Fruit fly (Drosophila melanogaster) whole organism, prepupa: ENCODE data around the gene Oga.

Experiments used
- CG11762 ChIP-seq: fragments of 200-800 bp; sonication (Bioruptor generic); optimal IDR thresholded peaks from 3 replicates; lab custom pipeline; 2016; ENCODE audit warnings: missing biosample characterization, missing genetic modification characterization; ENCODE audit not compliant: insufficient read depth
- CG15336 ChIP-seq: fragments of 200-800 bp; sonication (Bioruptor generic); IDR thresholded peaks from 2 replicates; pipeline ENCODE4 v1.3.6; 2022; ENCODE audit warnings: missing biosample characterization, missing genetic modification characterization
- CG6163 ChIP-seq: fragments of 200-800 bp; sonication (Bioruptor generic); IDR thresholded peaks from 3 replicates; pipeline ENCODE4 v1.3.6; 2022; ENCODE audit warnings: missing biosample characterization, missing genetic modification characterization
- CG6276 ChIP-seq: fragments of 200-800 bp; sonication (Bioruptor generic); optimal IDR thresholded peaks from 2 replicates; lab custom pipeline; 2017; ENCODE audit warnings: missing biosample characterization, mild to moderate bottlenecking, missing genetic modification characterization
- CG6792 ChIP-seq: fragments of 200-800 bp; sonication (Bioruptor generic); optimal IDR thresholded peaks from 3 replicates; lab custom pipeline; 2016; ENCODE audit warnings: missing biosample characterization, missing genetic modification characterization
- CG6808 ChIP-seq: fragments of 200-800 bp; sonication (Bioruptor generic); optimal IDR thresholded peaks from 3 replicates; lab custom pipeline; 2017; ENCODE audit warnings: missing biosample characterization, missing genetic modification characterization, mild to moderate bottlenecking, moderate library complexity, missing genetic modification reagents
- CG7368 ChIP-seq: fragments of 200-800 bp; sonication (Bioruptor generic); optimal IDR thresholded peaks from 3 replicates; lab custom pipeline; 2016; ENCODE audit warnings: missing biosample characterization, missing genetic modification characterization
- CG8632 ChIP-seq: fragments of 200-800 bp; sonication (Bioruptor generic); optimal IDR thresholded peaks from 3 replicates; lab custom pipeline; 2016; ENCODE audit warnings: missing biosample characterization, missing genetic modification characterization
- Eip93F ChIP-seq: fragments of 200-800 bp; sonication (Bioruptor generic); optimal IDR thresholded peaks from 2 replicates; lab custom pipeline; 2016; ENCODE audit warnings: missing biosample characterization, mild to moderate bottlenecking, missing genetic modification characterization
- Hr39 ChIP-seq: fragments of 200-800 bp; sonication (Bioruptor generic); optimal IDR thresholded peaks from 2 replicates; lab custom pipeline; 2016; ENCODE audit warnings: missing biosample characterization, missing genetic modification characterization
- Smox ChIP-seq: fragments of 200-800 bp; sonication (Bioruptor generic); optimal IDR thresholded peaks from 3 replicates; lab custom pipeline; 2016; ENCODE audit warnings: missing biosample characterization, missing genetic modification characterization
- achi ChIP-seq: fragments of 200-800 bp; sonication (Bioruptor generic); optimal IDR thresholded peaks from 3 replicates; lab custom pipeline; 2016; ENCODE audit warnings: missing biosample characterization, missing genetic modification characterization
- fkh ChIP-seq: fragments of 200-800 bp; sonication (Bioruptor generic); optimal IDR thresholded peaks from 3 replicates; lab custom pipeline; 2017; ENCODE audit warnings: missing biosample characterization, mild to moderate bottlenecking, missing genetic modification characterization, moderate library complexity
- spab ChIP-seq: fragments of 200-800 bp; sonication (Bioruptor generic); optimal IDR thresholded peaks from 2 replicates; lab custom pipeline; 2017; ENCODE audit warnings: missing biosample characterization, mild to moderate bottlenecking, missing genetic modification characterization, missing genetic modification reagents
- ss ChIP-seq, 2 experiments: fragments of 200-800 bp; sonication (Bioruptor generic); optimal IDR thresholded peaks; 2 replicates in 1 of 2; 3 replicates in 1 of 2; lab custom pipeline; 2017 to 2018; ENCODE audit warnings: mild to moderate bottlenecking in 2 of 2, missing biosample characterization in 2 of 2, missing genetic modification characterization in 2 of 2, moderate library complexity in 1 of 2
- svp ChIP-seq: fragments of 200-800 bp; sonication (Bioruptor generic); peaks from one replicate; lab custom pipeline; 2016; ENCODE audit warnings: missing biosample characterization, missing genetic modification characterization

Gene Oga

dm6 chr3R:21269923-21270322, 51.0 kb downstream of the Oga start, which contains the start of the genes AP-2sigma and Idi (continued):
- TF ChIP-seq CG11762 (GFP tag; lab: Kevin White, UChicago): no peak
- TF ChIP-seq CG6276: no peak
- no peak for TF ChIP-seq CG6792 (GFP tag; lab: Kevin White, UChicago)
- no peak for TF ChIP-seq CG8632 (GFP tag; lab: Kevin White, UChicago)
- no peak for TF ChIP-seq spab (GFP tag; lab: Kevin White, UChicago)
- TF ChIP-seq ss (GFP tag; optimal IDR thresholded peaks at IDR 0.05; lab: Kevin White, UChicago): no peak
- TF ChIP-seq CG6808 (GFP tag; lab: Kevin White, UChicago): no peak
- TF ChIP-seq CG15336 (GFP tag; lab: Robert Waterston, UW): no peak
- TF ChIP-seq Eip93F (GFP tag; lab: Kevin White, UChicago): no peak
- no peak for TF ChIP-seq Hr39
- no peak for TF ChIP-seq CG7368
- TF ChIP-seq achi: peak; percentile 23
- TF ChIP-seq, all 60 proteins: peak for 18

- TF ChIP-seq CG6163 (GFP tag; lab: Robert Waterston, UW) (no peak), svp (peak; percentile 91)
Observed at dm6 chr3R:21270609-21271143, 51.8 kb downstream of the Oga start.

dm6 chr3R:21271208-21271607, 52.3 kb downstream of the Oga start:
- TF ChIP-seq fkh (GFP tag; lab: Kevin White, UChicago) (peak; percentile 81), Smox (GFP tag; lab: Kevin White, UChicago) (no peak)
- TF ChIP-seq, all 60 proteins: peak for 1
